Worm (Caenorhabditis elegans): ENCODE data around the gene unc-3.

The unc-3 gene

DNA sequence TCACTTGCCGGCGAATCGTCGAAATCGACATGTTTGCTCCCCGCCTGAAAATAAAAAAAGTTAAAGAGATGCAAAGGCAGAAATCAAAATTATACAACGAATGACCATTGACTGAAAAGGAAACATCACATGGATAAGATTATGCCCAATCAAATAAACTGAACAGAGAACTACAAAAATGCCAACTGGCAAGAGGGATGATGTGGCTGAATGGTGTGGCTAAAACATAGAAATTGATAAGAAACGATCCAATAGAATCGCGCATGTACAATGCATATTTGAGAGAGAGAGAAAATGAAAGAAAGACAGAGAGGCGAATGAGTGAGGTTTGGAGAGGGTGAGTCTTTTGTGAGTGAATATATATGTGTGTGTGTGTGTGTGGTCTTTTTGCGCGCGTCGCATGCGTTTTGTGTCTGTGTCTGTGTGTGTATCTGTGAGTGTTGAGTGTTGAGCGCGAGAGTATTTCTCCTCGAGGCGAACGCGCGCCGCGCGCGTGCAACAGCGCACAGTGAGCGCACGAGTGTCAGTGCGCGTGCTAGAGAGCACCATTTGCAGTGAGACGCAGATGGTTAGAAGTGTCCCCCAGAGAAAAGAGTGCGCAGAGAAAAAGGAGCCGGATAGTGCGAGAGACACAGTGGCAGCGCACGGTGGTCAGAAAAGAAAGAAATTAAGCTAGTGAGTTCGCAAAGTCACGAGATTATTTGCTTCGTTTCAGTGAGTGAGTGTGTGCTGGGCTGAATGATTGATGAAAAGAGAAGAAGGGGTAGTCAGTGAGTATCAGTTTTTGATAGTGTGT is 45.3 kb downstream of the unc-3 start, which contains the start of gene epn-1 (continued):
- no peak for TF ChIP-seq bed-1 (GFP tag; IDR thresholded peaks at IDR 0.05)
- TF ChIP-seq F33H1.4 (GFP tag; IDR thresholded peaks at IDR 0.05) = peak; percentile 29
- no peak for TF ChIP-seq xnd-1 (tag; optimal IDR thresholded peaks at IDR 0.05)
- peak; percentile 93 for TF ChIP-seq repo-1 (tag; optimal IDR thresholded peaks at IDR 0.05)
- TF ChIP-seq nhr-90 (tag; optimal IDR thresholded peaks at IDR 0.05) = peak; percentile 94
- no peak for TF ChIP-seq hmg-20 (GFP tag; IDR thresholded peaks at IDR 0.05)
- TF ChIP-seq atf-7 (tag; optimal IDR thresholded peaks at IDR 0.05) = peak; percentile 99
- TF ChIP-seq lin-40 (tag; optimal IDR thresholded peaks at IDR 0.05) = peak; percentile 98
- 0 out of 2 replicates have a peak, but pooled peaks have one; percentile 63 for TF ChIP-seq C17E4.6 (GFP tag; IDR thresholded peaks at IDR 0.05)
- no peak for TF ChIP-seq ama-1 (optimal IDR thresholded peaks at IDR 0.05)
- no peak for TF ChIP-seq ama-1 (GFP tag; optimal IDR thresholded peaks at IDR 0.05)
- peak; percentile 95; the same call in 1 of the 2 replicates for TF ChIP-seq F37B4.10 (GFP tag; IDR thresholded peaks at IDR 0.05)
- TF ChIP-seq madf-3 (GFP tag; IDR thresholded peaks at IDR 0.05) = peak; percentile 85
- TF ChIP-seq K11D2.4 (GFP tag; IDR thresholded peaks at IDR 0.05) = peak; percentile 96
- TF ChIP-seq bed-2 (GFP tag; IDR thresholded peaks at IDR 0.05) = peak; percentile 79; the same call in 1 of the 2 replicates
- TF ChIP-seq unc-62 (GFP tag; optimal IDR thresholded peaks at IDR 0.05) = peak; percentile 39
- no peak for TF ChIP-seq madf-8 (GFP tag; conservative IDR thresholded peaks at IDR 0.05)
- TF ChIP-seq hsf-1 (GFP tag; IDR thresholded peaks at IDR 0.05) = 0 out of 2 replicates have a peak, but pooled peaks have one; percentile 55
- peak; percentile 85 for TF ChIP-seq lin-26 (GFP tag; IDR thresholded peaks at IDR 0.05)
- TF ChIP-seq pha-4 (tag; optimal IDR thresholded peaks at IDR 0.05) = peak; percentile 4
- no peak for TF ChIP-seq dpff-1 (tag; optimal IDR thresholded peaks at IDR 0.05)
- TF ChIP-seq dpl-1 (GFP tag; optimal IDR thresholded peaks at IDR 0.05) = no peak
- no peak for TF ChIP-seq snpc-1.3 (tag; optimal IDR thresholded peaks at IDR 0.05; ENCODE audit: insufficient read depth)
- peak; percentile 95 for TF ChIP-seq ets-4 (GFP tag; optimal IDR thresholded peaks at IDR 0.05)
- TF ChIP-seq ztf-3 (GFP tag; optimal IDR thresholded peaks at IDR 0.05) = peak; percentile 89
- peak; percentile 97 for TF ChIP-seq ceh-27 (GFP tag; optimal IDR thresholded peaks at IDR 0.05)
- 0 out of 2 replicates have a peak, but pooled peaks have one; percentile 18 for TF ChIP-seq ztf-25 (GFP tag; IDR thresholded peaks at IDR 0.05)
- peak; percentile 86 for TF ChIP-seq egrh-3 (GFP tag; IDR thresholded peaks at IDR 0.05)
- TF ChIP-seq aptf-3 (GFP tag; IDR thresholded peaks at IDR 0.05) = no peak
- TF ChIP-seq rcor-1 (GFP tag; IDR thresholded peaks at IDR 0.05) = peak; percentile 74
- no peak for TF ChIP-seq F57C9.4 (tag; optimal IDR thresholded peaks at IDR 0.05)
- peak; percentile 69; the same call in 1 of the 2 replicates for TF ChIP-seq cebp-2 (GFP tag; IDR thresholded peaks at IDR 0.05)
- peak; percentile 92 for TF ChIP-seq sea-2 (GFP tag; IDR thresholded peaks at IDR 0.05)
- peak; percentile 56 for TF ChIP-seq F52B5.7 (tag; optimal IDR thresholded peaks at IDR 0.05)
- TF ChIP-seq nhr-120 (GFP tag; IDR thresholded peaks at IDR 0.05) = 0 out of 2 replicates have a peak, but pooled peaks have one; percentile 40
- TF ChIP-seq ZK185.1 (tag; optimal IDR thresholded peaks at IDR 0.05; ENCODE audit: poor library complexity, severe bottlenecking) = peak; percentile 82
- TF ChIP-seq hrde-1 (tag; optimal IDR thresholded peaks at IDR 0.05; ENCODE audit: borderline replicate concordance) = no peak
- TF ChIP-seq tlf-1 (GFP tag; optimal IDR thresholded peaks at IDR 0.05) = peak; percentile 92
- no peak for TF ChIP-seq nhr-179 (tag; optimal IDR thresholded peaks at IDR 0.05)
- peak; percentile 95 for TF ChIP-seq egl-44 (GFP tag; IDR thresholded peaks at IDR 0.05)
- peak; percentile 82 for TF ChIP-seq akir-1 (GFP tag; optimal IDR thresholded peaks at IDR 0.05)
- no peak for TF ChIP-seq D2030.7 (GFP tag; IDR thresholded peaks at IDR 0.05)
- TF ChIP-seq Y79H2A.3 (GFP tag; conservative IDR thresholded peaks at IDR 0.05) = peak; percentile 59; the same call in 1 of the 2 replicates
- TF ChIP-seq B0019.2 (GFP tag; conservative IDR thresholded peaks at IDR 0.05) = no peak
- peak; percentile 60 for TF ChIP-seq die-1 (tag; optimal IDR thresholded peaks at IDR 0.05)
- no peak for TF ChIP-seq F57A8.1 (GFP tag; optimal IDR thresholded peaks at IDR 0.05)
- no peak for TF ChIP-seq ztf-28 (GFP tag; IDR thresholded peaks at IDR 0.05)
- peak; percentile 60 for TF ChIP-seq mxl-1 (tag; optimal IDR thresholded peaks at IDR 0.05)
